Fruit fly (Drosophila melanogaster): ENCODE results near the gene lin-52.
A peak's percentile ranks its signal among the peaks of the same experiment; 100 is the strongest.

Gene lin-52

DNA sequence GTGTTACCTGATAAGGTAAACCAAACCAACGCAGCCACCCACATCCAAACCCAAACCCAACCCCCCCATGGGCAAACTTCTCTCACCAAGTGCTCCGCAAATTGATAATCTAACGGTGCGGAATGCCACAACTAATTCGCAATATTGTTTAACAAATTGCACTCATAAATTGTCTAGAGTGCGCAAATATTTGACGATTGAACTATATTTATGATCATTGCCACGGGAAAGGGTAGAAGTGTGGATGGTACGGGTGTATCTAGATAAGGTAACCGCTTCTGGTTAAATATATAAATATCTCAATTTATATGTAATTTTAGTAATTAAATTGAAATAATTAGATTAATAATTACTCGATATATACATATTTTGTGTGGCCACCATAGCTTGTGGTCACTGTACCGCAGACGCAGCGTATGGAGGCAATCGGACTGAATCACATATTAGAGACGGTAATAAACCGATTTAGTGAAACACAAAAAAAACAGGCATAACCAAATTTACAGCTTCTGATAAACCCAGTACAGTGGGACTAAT, 36.2 kb downstream of the lin-52 start:
- TF ChIP-seq CG4496 (GFP tag; IDR thresholded peaks at IDR 0.05) = 0 out of 3 replicates have a peak, but pooled peaks have one; percentile 35
- TF ChIP-seq CG17806 (tag; optimal IDR thresholded peaks at IDR 0.05) = no peak
- TF ChIP-seq CG9948 (tag; optimal IDR thresholded peaks at IDR 0.05) = no peak
- peak; percentile 68 for TF ChIP-seq Ets98B (GFP tag; IDR thresholded peaks at IDR 0.05)
- TF ChIP-seq Pif1B (GFP tag; optimal IDR thresholded peaks at IDR 0.05) = peak; percentile 7
- no peak for TF ChIP-seq rn (GFP tag; IDR thresholded peaks at IDR 0.05)
- TF ChIP-seq CG32121 (GFP tag; IDR thresholded peaks at IDR 0.05) = peak; percentile 50; the same call in 1 of the 2 replicates
- TF ChIP-seq CG15710 (tag; optimal IDR thresholded peaks at IDR 0.05) = peak; percentile 19
- no peak for TF ChIP-seq EcR (GFP tag; optimal IDR thresholded peaks at IDR 0.05)
- TF ChIP-seq CG14655 (GFP tag; optimal IDR thresholded peaks at IDR 0.05) = no peak
- no peak for TF ChIP-seq CG8159 (tag; optimal IDR thresholded peaks at IDR 0.05)
- TF ChIP-seq CG12605 (GFP tag; IDR thresholded peaks at IDR 0.05) = peak; percentile 45; the same call in 1 of the 2 replicates

DNA sequence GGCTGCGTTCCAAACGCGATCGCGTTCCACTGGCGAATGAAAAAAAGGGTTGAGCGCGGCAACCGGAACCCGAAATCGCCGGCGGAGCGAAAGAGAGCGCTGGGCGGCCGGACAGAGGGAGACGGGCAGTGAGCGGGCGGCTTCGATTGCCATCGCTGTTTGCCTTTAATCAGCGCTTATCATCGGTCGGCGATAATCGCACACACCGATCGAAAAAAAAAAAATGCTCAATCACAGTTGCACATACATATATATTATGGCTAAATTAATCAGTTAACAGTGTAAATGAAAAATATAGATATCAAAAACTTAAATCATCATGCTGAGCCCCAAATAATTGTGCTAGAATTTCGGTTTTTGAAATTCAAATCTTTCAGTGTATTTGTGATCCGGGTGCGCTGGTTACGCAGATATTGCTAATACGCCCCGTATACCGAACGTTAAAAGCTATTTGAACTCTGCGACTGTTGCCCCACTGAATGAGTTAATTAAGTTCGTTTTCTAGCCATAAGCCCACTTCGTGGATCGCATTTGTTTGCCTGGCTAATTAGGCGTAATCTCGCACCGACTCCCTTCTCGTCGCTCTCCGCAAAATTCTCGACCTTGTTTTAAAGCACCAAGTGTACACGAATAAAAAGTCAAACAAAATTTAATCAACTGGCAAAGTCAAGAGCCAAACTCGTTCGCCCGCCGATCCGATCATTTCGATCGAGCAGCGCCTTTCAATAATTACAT, 36.9 kb downstream of the lin-52 start, which contains the start of gene CG33080:
CG33080 (minus strand) TSS at position 38 of the 735 bp plus-strand sequence.
- TF ChIP-seq Pif1A (GFP tag; optimal IDR thresholded peaks at IDR 0.05) (no peak), Pif1B (GFP tag; optimal IDR thresholded peaks at IDR 0.05) (no peak), CG13204 (GFP tag; optimal IDR thresholded peaks at IDR 0.05) (peak; percentile 21), CG14655 (GFP tag; optimal IDR thresholded peaks at IDR 0.05) (no peak)

DNA sequence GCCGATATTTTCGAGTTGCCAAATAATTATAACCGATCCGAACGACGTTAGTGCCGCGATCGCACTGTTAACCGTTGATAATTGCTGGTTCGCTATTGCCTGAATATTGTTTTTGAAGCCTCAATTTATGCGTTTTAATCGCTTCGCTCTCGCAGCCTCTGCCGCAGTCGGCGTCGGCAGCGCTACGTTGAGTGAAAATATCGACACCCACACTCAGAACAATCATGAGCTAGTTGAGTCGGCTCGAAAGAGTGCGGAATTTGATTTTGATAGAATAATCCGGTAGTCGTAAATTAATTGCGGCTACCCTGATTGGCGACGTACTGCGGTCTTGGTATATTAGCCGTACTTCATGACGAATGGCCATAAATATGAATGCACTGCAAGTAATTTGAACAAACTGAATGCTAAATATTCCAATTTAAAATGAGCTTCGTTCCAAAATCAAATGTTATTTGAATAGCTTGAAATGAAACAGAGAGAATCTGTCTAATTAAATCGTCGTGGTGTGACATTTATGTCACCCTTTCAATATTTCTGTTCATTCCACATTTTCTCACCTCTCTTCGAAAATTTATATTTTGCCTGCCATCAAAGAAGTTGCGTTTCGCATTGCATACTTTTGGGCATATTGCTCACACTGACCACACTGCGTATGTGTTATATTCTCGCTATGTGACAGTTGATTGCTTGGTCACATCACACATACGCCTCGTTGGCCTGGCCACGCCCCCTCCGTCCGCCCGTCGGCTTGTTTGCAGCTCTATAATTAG, 39.1 kb downstream of the lin-52 start:
- TF ChIP-seq Snoo (tag; optimal IDR thresholded peaks at IDR 0.05) = no peak
- peak; percentile 73 for TF ChIP-seq CG4496 (GFP tag; IDR thresholded peaks at IDR 0.05)
- TF ChIP-seq CG10348 (GFP tag; IDR thresholded peaks at IDR 0.05) = no peak

DNA sequence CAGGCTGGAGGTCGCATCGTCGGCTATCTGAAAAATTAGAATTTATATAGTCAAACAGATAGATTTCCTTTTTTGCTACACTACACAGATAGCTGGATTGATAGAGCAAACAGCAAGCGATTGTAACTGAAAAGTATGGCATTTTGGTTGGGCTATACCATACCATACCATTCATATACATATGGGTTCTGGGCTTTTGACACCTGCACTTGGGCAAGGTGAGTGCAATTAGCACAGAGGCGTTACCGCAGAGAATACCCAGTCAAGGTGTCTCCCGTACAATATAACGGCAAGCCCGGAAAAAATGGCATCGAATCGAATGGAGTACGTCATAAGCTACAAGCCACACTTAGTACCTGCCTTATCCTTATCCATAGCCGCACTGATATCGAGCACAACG, 40.0 kb downstream of the lin-52 start:
- TF ChIP-seq EcR (GFP tag; optimal IDR thresholded peaks at IDR 0.05) = no peak
- TF ChIP-seq D1 (tag; optimal IDR thresholded peaks at IDR 0.05) = no peak
- TF ChIP-seq CG15710 (tag; optimal IDR thresholded peaks at IDR 0.05) = no peak
- no peak for TF ChIP-seq Pif1B (GFP tag; optimal IDR thresholded peaks at IDR 0.05)
- no peak for TF ChIP-seq CG9948 (tag; optimal IDR thresholded peaks at IDR 0.05)
- no peak for TF ChIP-seq CG10348 (GFP tag; IDR thresholded peaks at IDR 0.05)
- TF ChIP-seq Ets98B (GFP tag; IDR thresholded peaks at IDR 0.05) = no peak

DNA sequence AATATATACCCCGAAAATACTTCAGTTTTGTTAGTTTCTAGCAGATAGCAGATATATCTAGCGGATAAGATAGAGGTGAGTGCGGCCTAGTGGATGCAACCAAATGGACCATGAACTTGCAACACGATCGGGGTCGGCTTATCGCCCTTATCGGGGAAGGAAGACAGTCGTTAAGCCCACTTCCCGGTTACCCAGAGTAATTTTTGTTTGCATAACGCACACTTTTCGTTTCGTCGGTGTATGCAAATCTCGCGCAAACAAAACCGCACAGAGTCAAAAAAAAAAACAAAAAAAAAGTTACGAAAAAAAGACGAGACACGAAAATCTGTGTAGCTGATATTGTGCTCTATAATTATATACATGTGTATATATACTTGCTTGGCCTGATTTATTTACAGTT, 41.8 kb downstream of the lin-52 start:
- TF ChIP-seq Snoo (tag; optimal IDR thresholded peaks at IDR 0.05) = no peak
- TF ChIP-seq fd96Ca (GFP tag; IDR thresholded peaks at IDR 0.05) = no peak
- TF ChIP-seq CG8159 (tag; optimal IDR thresholded peaks at IDR 0.05) = no peak
- TF ChIP-seq EcR (GFP tag; optimal IDR thresholded peaks at IDR 0.05) = no peak
- no peak for TF ChIP-seq D1 (tag; optimal IDR thresholded peaks at IDR 0.05)
- no peak for TF ChIP-seq CG34367 (tag; optimal IDR thresholded peaks at IDR 0.05)
- no peak for TF ChIP-seq CG9948 (tag; optimal IDR thresholded peaks at IDR 0.05)
- no peak for TF ChIP-seq CG14655 (GFP tag; optimal IDR thresholded peaks at IDR 0.05)

DNA sequence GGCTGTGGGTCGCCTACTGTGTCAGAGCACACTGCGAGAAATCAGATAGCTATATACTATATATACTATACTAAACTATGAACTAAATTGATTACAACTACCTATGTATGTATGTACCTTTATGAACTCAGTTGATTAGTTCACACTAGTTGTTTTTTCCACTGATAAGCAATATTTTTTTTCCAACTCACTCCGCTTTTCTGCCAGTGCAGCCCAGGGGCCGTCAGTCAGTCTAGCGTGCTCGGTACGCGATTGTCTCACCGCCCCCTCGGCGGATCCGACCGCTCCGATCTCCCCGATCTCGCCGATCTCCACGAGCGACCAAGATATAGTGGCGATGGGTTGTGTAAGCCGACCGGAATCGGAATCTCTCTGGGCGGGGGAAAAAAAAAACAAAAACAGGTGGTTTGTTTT, 48.9 kb downstream of the lin-52 start:
- no peak for TF ChIP-seq Snoo (tag; optimal IDR thresholded peaks at IDR 0.05)
- peak; percentile 85 for TF ChIP-seq CG14655 (GFP tag; optimal IDR thresholded peaks at IDR 0.05)
- TF ChIP-seq gl (tag; optimal IDR thresholded peaks at IDR 0.05) = peak; percentile 57
- peak; percentile 62 for TF ChIP-seq CG9948 (tag; optimal IDR thresholded peaks at IDR 0.05)
- peak; percentile 45 for TF ChIP-seq CG34367 (tag; optimal IDR thresholded peaks at IDR 0.05)
- peak; percentile 86 for TF ChIP-seq rn (GFP tag; IDR thresholded peaks at IDR 0.05)
- peak; percentile 81 for TF ChIP-seq CG8159 (tag; optimal IDR thresholded peaks at IDR 0.05)
- TF ChIP-seq Pif1B (GFP tag; optimal IDR thresholded peaks at IDR 0.05) = peak; percentile 63
- no peak for TF ChIP-seq EcR (GFP tag; optimal IDR thresholded peaks at IDR 0.05)
- peak; percentile 62 for TF ChIP-seq CG15710 (tag; optimal IDR thresholded peaks at IDR 0.05)
- peak; percentile 95 for TF ChIP-seq Ets98B (GFP tag; IDR thresholded peaks at IDR 0.05)
- peak; percentile 65 for TF ChIP-seq CG17806 (tag; optimal IDR thresholded peaks at IDR 0.05)
- no peak for TF ChIP-seq D1 (tag; optimal IDR thresholded peaks at IDR 0.05)
- TF ChIP-seq CG4496 (GFP tag; IDR thresholded peaks at IDR 0.05) = peak; percentile 97
- TF ChIP-seq CG10348 (GFP tag; IDR thresholded peaks at IDR 0.05) = peak; percentile 53
- TF ChIP-seq CG13204 (GFP tag; optimal IDR thresholded peaks at IDR 0.05) = no peak
- peak; percentile 94 for TF ChIP-seq CG32121 (GFP tag; IDR thresholded peaks at IDR 0.05)
- TF ChIP-seq CG8301 (tag; optimal IDR thresholded peaks at IDR 0.05) = peak; percentile 86
- TF ChIP-seq CG12605 (GFP tag; IDR thresholded peaks at IDR 0.05) = peak; percentile 87
- peak; percentile 71 for TF ChIP-seq Pif1A (GFP tag; optimal IDR thresholded peaks at IDR 0.05)
- TF ChIP-seq fd96Ca (GFP tag; IDR thresholded peaks at IDR 0.05) = peak; percentile 97

Measured in whole organism, pupa.